Worm (Caenorhabditis elegans) whole organism, mixed stage, embryonic: ENCODE measurements around the gene egl-43.

Experiments used
- nhr-237 ChIP-seq: fragments of 150-350 bp; optimal IDR thresholded peaks from 2 replicates; lab custom pipeline; 2014; ENCODE audit warnings: missing biosample characterization, missing genetic modification characterization
- nhr-76 ChIP-seq: sonication (generic microtip); optimal IDR thresholded peaks from 2 replicates; lab custom pipeline; 2017; ENCODE audit warnings: missing biosample characterization, missing genetic modification characterization

DNA sequence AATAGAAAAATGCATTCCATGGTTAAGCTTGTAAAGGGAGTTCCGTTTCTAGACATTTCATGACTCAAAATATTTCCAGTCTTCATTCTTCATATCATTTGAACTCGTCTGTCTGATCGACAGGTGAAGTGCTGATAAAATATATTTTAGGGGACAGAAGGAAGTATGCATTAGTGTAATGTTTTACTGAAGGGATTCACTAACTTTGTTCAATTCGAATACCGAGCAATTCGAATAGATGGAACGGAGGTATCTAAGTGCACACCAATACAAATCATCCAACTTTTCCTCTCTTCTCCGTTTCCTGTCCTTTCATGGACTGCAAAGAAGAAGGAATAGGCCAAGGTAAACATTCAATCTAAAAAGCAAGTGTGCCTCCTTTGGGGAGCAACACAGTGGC lies 8.8 kb downstream of the egl-43 start:
- TF ChIP-seq nhr-237, result no peak
- TF ChIP-seq nhr-76, result no peak
